Worm (Caenorhabditis elegans) whole organism, midembryonic: Measurements from ENCODE around the gene Y41D4A.6.

Experiments
- cog-1 ChIP-seq: sonication (generic microtip); optimal IDR thresholded peaks from 2 replicates; lab custom pipeline; 2016; ENCODE audit warnings: missing genetic modification characterization, missing compliant biosample characterization
- flt-1 ChIP-seq: fragments of 200-800 bp; sonication (Bioruptor generic); IDR thresholded peaks from 2 replicates; pipeline ENCODE4 v1.3.6; 2022; ENCODE audit warnings: missing genetic modification characterization, missing compliant biosample characterization
- klf-2 ChIP-seq: fragments of 200-800 bp; sonication (Bioruptor generic); conservative IDR thresholded peaks from 2 replicates; pipeline ENCODE4 v1.3.6; 2022; ENCODE audit warnings: missing genetic modification reagents, missing genetic modification characterization, missing compliant biosample characterization
- ztf-23 ChIP-seq: fragments of 200-800 bp; sonication (Bioruptor generic); IDR thresholded peaks from 2 replicates; pipeline ENCODE4 v1.3.6; 2022; ENCODE audit warnings: missing genetic modification reagents, missing genetic modification characterization, missing compliant biosample characterization

DNA sequence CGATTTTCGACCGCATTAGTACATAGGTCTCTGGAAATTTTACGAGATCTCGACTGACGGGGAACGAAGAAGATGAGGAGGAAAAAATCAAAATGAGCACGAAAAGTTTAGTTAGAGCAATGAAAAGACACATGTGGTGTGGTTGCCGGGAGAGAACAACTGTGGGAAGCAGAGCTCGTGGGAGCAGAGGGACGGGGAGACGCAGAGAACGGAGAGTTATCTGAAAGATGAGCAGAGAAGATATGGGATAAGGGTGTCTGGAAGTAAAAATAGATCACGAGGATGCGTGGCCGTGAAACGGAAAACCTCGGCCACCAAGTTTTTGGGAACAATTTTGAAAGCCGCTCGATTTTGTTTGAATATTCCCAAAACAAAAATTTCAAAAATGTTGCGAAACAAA, 16.2 kb upstream of the Y41D4A.6 start, which contains the start of gene Y41D4A.7:
- no peak for TF ChIP-seq flt-1 (GFP tag; lab: Robert Waterston, UW)
- no peak for TF ChIP-seq klf-2 (GFP tag; lab: Robert Waterston, UW)
- no peak for TF ChIP-seq ztf-23 (GFP tag; lab: Robert Waterston, UW)
- no peak for TF ChIP-seq cog-1 (tag; lab: Kevin White, UChicago)
